Fruit fly (Drosophila melanogaster) whole organism, embryonic: ENCODE data around the gene CG32554.
A peak's percentile ranks its signal among the peaks of the same experiment; 100 is the strongest.

Source experiments
- B-H2 ChIP-seq: fragments of 200-800 bp; sonication (Bioruptor generic); optimal IDR thresholded peaks from 2 replicates; lab custom pipeline; 2018; ENCODE audit warnings: missing biosample characterization, mild to moderate bottlenecking, missing genetic modification characterization
- CG10274 ChIP-seq: fragments of 200-800 bp; sonication (Bioruptor generic); optimal IDR thresholded peaks from 3 replicates; lab custom pipeline; 2017; ENCODE audit warnings: missing biosample characterization, mild to moderate bottlenecking, missing genetic modification characterization
- CG11723 ChIP-seq: fragments of 200-800 bp; sonication (Bioruptor generic); optimal IDR thresholded peaks from 2 replicates; lab custom pipeline; 2017; ENCODE audit warnings: missing biosample characterization, mild to moderate bottlenecking, missing genetic modification characterization
- CG12659 ChIP-seq: fragments of 200-800 bp; sonication (Bioruptor generic); optimal IDR thresholded peaks from 3 replicates; lab custom pipeline; 2017; ENCODE audit warnings: mild to moderate bottlenecking, missing biosample characterization, missing genetic modification reagents, missing genetic modification characterization
- CG13894 ChIP-seq: fragments of 200-800 bp; sonication (Bioruptor generic); optimal IDR thresholded peaks from 3 replicates; lab custom pipeline; 2018; ENCODE audit warnings: missing biosample characterization, mild to moderate bottlenecking, missing genetic modification characterization, moderate library complexity
- CG14965 ChIP-seq: fragments of 200-800 bp; sonication (Bioruptor generic); optimal IDR thresholded peaks from 2 replicates; lab custom pipeline; 2016; ENCODE audit warnings: missing biosample characterization, missing genetic modification characterization, borderline replicate concordance
- CG15269 ChIP-seq: fragments of 200-800 bp; sonication (Bioruptor generic); optimal IDR thresholded peaks from 2 replicates; lab custom pipeline; 2018; ENCODE audit warnings: missing biosample characterization, mild to moderate bottlenecking, missing genetic modification characterization, moderate library complexity
- CG1602 ChIP-seq: fragments of 200-800 bp; sonication (Bioruptor generic); optimal IDR thresholded peaks from 3 replicates; lab custom pipeline; 2016; ENCODE audit warnings: missing biosample characterization, missing genetic modification characterization
- CG1603 ChIP-seq: fragments of 200-800 bp; sonication (Bioruptor generic); optimal IDR thresholded peaks from 2 replicates; lab custom pipeline; 2019; ENCODE audit warnings: missing biosample characterization, mild to moderate bottlenecking, missing genetic modification characterization, moderate library complexity
- CG16813 ChIP-seq: fragments of 200-800 bp; sonication (Bioruptor generic); IDR thresholded peaks from 3 replicates; pipeline ENCODE4 v1.3.6; 2022; ENCODE audit warnings: missing biosample characterization, missing genetic modification characterization; ENCODE audit not compliant: partially characterized antibody
- CG17568 ChIP-seq: fragments of 200-800 bp; sonication (Bioruptor generic); optimal IDR thresholded peaks from 2 replicates; lab custom pipeline; 2018; ENCODE audit warnings: missing biosample characterization, mild to moderate bottlenecking, missing genetic modification characterization, moderate library complexity
- CG2678 ChIP-seq: fragments of 200-800 bp; sonication (Bioruptor generic); optimal IDR thresholded peaks from 3 replicates; lab custom pipeline; 2019; ENCODE audit warnings: missing biosample characterization, mild to moderate bottlenecking, missing genetic modification characterization, moderate library complexity
- CG2875 ChIP-seq: fragments of 200-800 bp; sonication (Bioruptor generic); optimal IDR thresholded peaks from 2 replicates; lab custom pipeline; 2017; ENCODE audit warnings: missing biosample characterization, mild to moderate bottlenecking, missing genetic modification characterization, missing genetic modification reagents
- CG31365 ChIP-seq: fragments of 200-800 bp; sonication (Bioruptor generic); optimal IDR thresholded peaks from 2 replicates; lab custom pipeline; 2018; ENCODE audit warnings: missing biosample characterization, mild to moderate bottlenecking, missing genetic modification characterization
- CG33557 ChIP-seq: fragments of 200-800 bp; sonication (Bioruptor generic); optimal IDR thresholded peaks from 2 replicates; lab custom pipeline; 2019; ENCODE audit warnings: missing biosample characterization, mild to moderate bottlenecking, missing genetic modification characterization, moderate library complexity
- CG3726 ChIP-seq: fragments of 200-800 bp; sonication (Bioruptor generic); IDR thresholded peaks from 3 replicates; pipeline ENCODE4, ENCODE4 v1.3.6; 2022; ENCODE audit warnings: missing biosample characterization, missing genetic modification characterization
- CG4328 ChIP-seq: fragments of 200-800 bp; sonication (Bioruptor generic); optimal IDR thresholded peaks from 3 replicates; lab custom pipeline; 2017; ENCODE audit warnings: missing biosample characterization, missing genetic modification reagents, missing genetic modification characterization
- CG6689 ChIP-seq: fragments of 200-800 bp; sonication (Bioruptor generic); IDR thresholded peaks from 2 replicates; pipeline ENCODE4 v1.3.6; 2022; ENCODE audit warnings: missing biosample characterization, missing genetic modification characterization
- CG8281 ChIP-seq: fragments of 200-800 bp; sonication (Bioruptor generic); optimal IDR thresholded peaks from 2 replicates; lab custom pipeline; 2018; ENCODE audit warnings: missing biosample characterization, mild to moderate bottlenecking, missing genetic modification characterization, moderate library complexity
- CG8944 ChIP-seq: fragments of 200-800 bp; sonication (Bioruptor generic); optimal IDR thresholded peaks from 3 replicates; lab custom pipeline; 2016; ENCODE audit warnings: missing biosample characterization, missing genetic modification characterization
- CG9609 ChIP-seq: fragments of 200-800 bp; sonication (Bioruptor generic); optimal IDR thresholded peaks from 3 replicates; lab custom pipeline; 2016; ENCODE audit warnings: missing biosample characterization, missing genetic modification characterization
- CG9932 ChIP-seq: fragments of 200-800 bp; sonication (Bioruptor generic); IDR thresholded peaks from 2 replicates; pipeline ENCODE4 v1.3.6; 2022; ENCODE audit warnings: missing biosample characterization, missing genetic modification characterization
- D19B ChIP-seq: fragments of 200-800 bp; sonication (Bioruptor generic); optimal IDR thresholded peaks from 2 replicates; lab custom pipeline; 2017; ENCODE audit warnings: missing biosample characterization, mild to moderate bottlenecking, missing genetic modification characterization
- Hr39 ChIP-seq: fragments of >200 bp; optimal IDR thresholded peaks from 2 replicates; lab custom pipeline; 2017
- Kr ChIP-seq: fragments of 200-800 bp; sonication (Bioruptor generic); optimal IDR thresholded peaks from 2 replicates; lab custom pipeline; 2017; ENCODE audit warnings: missing biosample characterization, mild to moderate bottlenecking, missing genetic modification characterization
- NK7.1 ChIP-seq: fragments of 200-800 bp; sonication (Bioruptor generic); optimal IDR thresholded peaks from 3 replicates; lab custom pipeline; 2016; ENCODE audit warnings: missing biosample characterization, missing genetic modification characterization
- PHDP ChIP-seq: fragments of 200-800 bp; sonication (Bioruptor generic); optimal IDR thresholded peaks from 3 replicates; lab custom pipeline; 2018; ENCODE audit warnings: missing biosample characterization, mild to moderate bottlenecking, missing genetic modification characterization, moderate library complexity
- Six4 ChIP-seq: fragments of 200-800 bp; sonication (Bioruptor generic); optimal IDR thresholded peaks from 2 replicates; lab custom pipeline; 2016; ENCODE audit warnings: missing biosample characterization, missing genetic modification characterization
- Sry-δ ChIP-seq: fragments of 200-800 bp; sonication (Bioruptor generic); optimal IDR thresholded peaks from 2 replicates; lab custom pipeline; 2016; ENCODE audit warnings: missing biosample characterization, missing genetic modification characterization
- Tbp ChIP-seq: fragments of >200 bp; optimal IDR thresholded peaks from 2 replicates; lab custom pipeline; 2018; ENCODE audit warnings: missing biosample characterization, missing genetic modification characterization
- Xrp1 ChIP-seq: fragments of 200-800 bp; sonication (Bioruptor generic); IDR thresholded peaks from 2 replicates; pipeline ENCODE4 v1.3.6; 2022; ENCODE audit warnings: missing biosample characterization, missing genetic modification characterization
- ab ChIP-seq: fragments of 200-800 bp; sonication (Bioruptor generic); optimal IDR thresholded peaks from 2 replicates; lab custom pipeline; 2016; ENCODE audit warnings: missing biosample characterization, missing genetic modification characterization
- amos ChIP-seq: fragments of 200-800 bp; sonication (Bioruptor generic); IDR thresholded peaks from 2 replicates; pipeline ENCODE4 v1.3.6; 2022; ENCODE audit warnings: missing biosample characterization, missing genetic modification characterization; ENCODE audit not compliant: partially characterized antibody
- az2 ChIP-seq: fragments of 200-800 bp; sonication (Bioruptor generic); optimal IDR thresholded peaks from 3 replicates; lab custom pipeline; 2016; ENCODE audit warnings: missing biosample characterization, missing genetic modification characterization
- br ChIP-seq: fragments of >200 bp; optimal IDR thresholded peaks from 2 replicates; lab custom pipeline; 2017
- cad ChIP-seq: fragments of >200 bp; optimal IDR thresholded peaks from 2 replicates; lab custom pipeline; 2017; ENCODE audit warnings: missing biosample characterization, missing genetic modification characterization
- cas ChIP-seq: fragments of 200-800 bp; sonication (Bioruptor generic); IDR thresholded peaks from 2 replicates; pipeline ENCODE4 v1.3.6; 2022; ENCODE audit warnings: missing biosample characterization, missing genetic modification characterization
- chn ChIP-seq: fragments of 200-800 bp; sonication (Bioruptor generic); optimal IDR thresholded peaks from 2 replicates; lab custom pipeline; 2016; ENCODE audit warnings: missing biosample characterization, missing genetic modification characterization
- crc ChIP-seq: fragments of 200-800 bp; sonication (Bioruptor generic); optimal IDR thresholded peaks from 2 replicates; lab custom pipeline; 2016; ENCODE audit warnings: missing biosample characterization, missing genetic modification characterization
- ftz-f1 ChIP-seq: fragments of 200-800 bp; sonication (Bioruptor generic); optimal IDR thresholded peaks from 2 replicates; lab custom pipeline; 2016; ENCODE audit warnings: missing biosample characterization, missing genetic modification characterization
- gsb-n ChIP-seq: fragments of 200-800 bp; sonication (Bioruptor generic); optimal IDR thresholded peaks from 3 replicates; lab custom pipeline; 2018; ENCODE audit warnings: missing biosample characterization, mild to moderate bottlenecking, missing genetic modification characterization
- jumu ChIP-seq: fragments of 200-800 bp; sonication (Bioruptor generic); optimal IDR thresholded peaks from 3 replicates; lab custom pipeline; 2016; ENCODE audit warnings: missing biosample characterization, missing genetic modification characterization
- lilli ChIP-seq: fragments of 200-800 bp; sonication (Bioruptor generic); optimal IDR thresholded peaks from 3 replicates; lab custom pipeline; 2016; ENCODE audit warnings: missing biosample characterization, missing genetic modification characterization
- nau ChIP-seq: fragments of 200-800 bp; sonication (Bioruptor generic); optimal IDR thresholded peaks from 3 replicates; lab custom pipeline; 2017; ENCODE audit warnings: missing biosample characterization, mild to moderate bottlenecking, missing genetic modification characterization, missing genetic modification reagents
- pzg ChIP-seq: fragments of 200-800 bp; sonication (Bioruptor generic); optimal IDR thresholded peaks from 3 replicates; lab custom pipeline; 2018; ENCODE audit warnings: missing biosample characterization, mild to moderate bottlenecking, missing genetic modification characterization, moderate library complexity
- ranshi ChIP-seq: fragments of 200-800 bp; sonication (Bioruptor generic); IDR thresholded peaks from 2 replicates; pipeline ENCODE4 v1.3.6; 2022; ENCODE audit warnings: missing biosample characterization, missing genetic modification characterization
- sens ChIP-seq: fragments of 200-800 bp; sonication (Bioruptor generic); peaks from one replicate; lab custom pipeline; 2016; ENCODE audit warnings: missing biosample characterization, missing genetic modification characterization
- slp2 ChIP-seq: fragments of 200-800 bp; sonication (Bioruptor generic); optimal IDR thresholded peaks from 2 replicates; lab custom pipeline; 2016; ENCODE audit warnings: missing biosample characterization, missing genetic modification characterization
- tll ChIP-seq, 2 experiments: fragments of 200-800 bp in 1 of 2; fragments of >200 bp in 1 of 2; sonication (Bioruptor generic) in 1 of 2; optimal IDR thresholded peaks; 2 replicates each; lab custom pipeline; 2017 to 2019; ENCODE audit warnings: missing biosample characterization in 2 of 2, missing genetic modification characterization in 2 of 2, mild to moderate bottlenecking in 1 of 2, moderate library complexity in 1 of 2
- zfh2 ChIP-seq: fragments of 200-800 bp; sonication (Bioruptor generic); optimal IDR thresholded peaks from 2 replicates; lab custom pipeline; 2016; ENCODE audit warnings: missing biosample characterization, missing genetic modification characterization

Gene CG32554

dm6 chrX:17826807-17827703, 25.4 kb downstream of the CG32554 start, which contains the start of gene Socs16D (continued):
- TF ChIP-seq slp2: no peak
- peak; percentile 24 for TF ChIP-seq CG4328 (GFP tag; lab: Kevin White, UChicago)
- TF ChIP-seq br (lab: Kevin White, UChicago): no peak
- peak; percentile 77 for TF ChIP-seq B-H2 (GFP tag; lab: Kevin White, UChicago)
- no peak for TF ChIP-seq cas (GFP tag; lab: Robert Waterston, UW)
- TF ChIP-seq CG12659 (GFP tag; lab: Kevin White, UChicago): peak; percentile 77
- TF ChIP-seq CG16813: peak; percentile 98
- TF ChIP-seq CG14965 (GFP tag; lab: Kevin White, UChicago): no peak
- no peak for TF ChIP-seq CG3726 (GFP tag; lab: Robert Waterston, UW)
- peak; percentile 16 for TF ChIP-seq crc (GFP tag; lab: Kevin White, UChicago)
- no peak for TF ChIP-seq Hr39
- TF ChIP-seq jumu (GFP tag; lab: Kevin White, UChicago): peak; percentile 45
- TF ChIP-seq CG8944 (GFP tag; lab: Kevin White, UChicago): peak; percentile 5
- no peak for TF ChIP-seq ftz-f1
- no peak for TF ChIP-seq Tbp
- peak; percentile 83 for TF ChIP-seq CG9932 (GFP tag; lab: Robert Waterston, UW)
- TF ChIP-seq tll (GFP tag; optimal IDR thresholded peaks at IDR 0.05; lab: Kevin White, UChicago): peak in 1 of 2 experiments; percentile 12
- peak; percentile 68 for TF ChIP-seq lilli (GFP tag; lab: Kevin White, UChicago)
- TF ChIP-seq CG8281: no peak
- no peak for TF ChIP-seq Xrp1 (GFP tag; lab: Robert Waterston, UW)
- TF ChIP-seq Six4: no peak
- TF ChIP-seq CG15269: no peak
- peak; percentile 2 for TF ChIP-seq chn (GFP tag; lab: Kevin White, UChicago)
- TF ChIP-seq pzg (GFP tag; lab: Kevin White, UChicago): peak; percentile 94
- no peak for TF ChIP-seq ab (GFP tag; lab: Kevin White, UChicago)
- TF ChIP-seq CG6689 (GFP tag; lab: Robert Waterston, UW): 0 out of 2 replicates have a peak, but pooled peaks have one; percentile 10
- no peak for TF ChIP-seq CG10274 (GFP tag; lab: Kevin White, UChicago)
- no peak for TF ChIP-seq Kr
- no peak for TF ChIP-seq CG33557 (GFP tag; lab: Kevin White, UChicago)
- TF ChIP-seq CG9609 (GFP tag; lab: Kevin White, UChicago): peak; percentile 19
- TF ChIP-seq ranshi: no peak
- TF ChIP-seq NK7.1 (GFP tag; lab: Kevin White, UChicago): no peak
- peak; percentile 27 for TF ChIP-seq CG31365 (tag; lab: Kevin White, UChicago)
- no peak for TF ChIP-seq gsb-n (tag; lab: Kevin White, UChicago)
- no peak for TF ChIP-seq az2 (GFP tag; lab: Kevin White, UChicago)
- TF ChIP-seq Sry-δ (GFP tag; lab: Kevin White, UChicago): peak; percentile 100
- peak; percentile 85 for TF ChIP-seq CG1603 (tag; lab: Kevin White, UChicago)
- TF ChIP-seq CG2875 (GFP tag; lab: Kevin White, UChicago): no peak
- peak; percentile 51 for TF ChIP-seq zfh2 (GFP tag; lab: Kevin White, UChicago)
- no peak for TF ChIP-seq D19B (GFP tag; lab: Kevin White, UChicago)
- peak; percentile 15 for TF ChIP-seq CG2678 (tag; lab: Kevin White, UChicago)
- peak; percentile 44 for TF ChIP-seq CG13894 (tag; lab: Kevin White, UChicago)
- TF ChIP-seq cad: no peak
- TF ChIP-seq PHDP (tag; lab: Kevin White, UChicago): peak; percentile 17
- no peak for TF ChIP-seq nau (GFP tag; lab: Kevin White, UChicago)
- peak; percentile 70 for TF ChIP-seq sens (GFP tag; lab: Kevin White, UChicago)
- peak; percentile 99 for TF ChIP-seq amos (GFP tag; lab: Robert Waterston, UW)
- TF ChIP-seq CG17568: no peak
- no peak for TF ChIP-seq CG1602 (GFP tag; lab: Kevin White, UChicago)
- TF ChIP-seq CG11723 (GFP tag; lab: Kevin White, UChicago): no peak
